Fruit fly (Drosophila melanogaster): ENCODE results near the gene CG3808.

CG3808 gene

dm6 chr3L:18995667-18996029 lies 4.8 kb downstream of the CG3808 start (continued):
- TF ChIP-seq trem (tag; optimal IDR thresholded peaks at IDR 0.05) (no peak), E2f2 (GFP tag; IDR thresholded peaks at IDR 0.05) (peak; percentile 56), gce (GFP tag; IDR thresholded peaks at IDR 0.05) (no peak), C15 (GFP tag; IDR thresholded peaks at IDR 0.05) (no peak), CG12299 (tag; optimal IDR thresholded peaks at IDR 0.05) (no peak), CG17328 (GFP tag; IDR thresholded peaks at IDR 0.05) (no peak), CG16779 (GFP tag; IDR thresholded peaks at IDR 0.05) (0 out of 2 replicates have a peak, but pooled peaks have one; percentile 57), amos (GFP tag; IDR thresholded peaks at IDR 0.05; ENCODE audit: partially characterized antibody) (peak; percentile 42; the same call in 1 of the 2 replicates), twi (tag; optimal IDR thresholded peaks at IDR 0.05) (no peak), ara (GFP tag; IDR thresholded peaks at IDR 0.05) (0 out of 2 replicates have a peak, but pooled peaks have one; percentile 25), CG7372 (GFP tag; IDR thresholded peaks at IDR 0.05) (peak; percentile 28; the same call in 1 of the 2 replicates), CG10462 (GFP tag; optimal IDR thresholded peaks at IDR 0.05) (no peak), cas (GFP tag; IDR thresholded peaks at IDR 0.05) (no peak), CG2875 (GFP tag; optimal IDR thresholded peaks at IDR 0.05) (no peak), fd3F (GFP tag; optimal IDR thresholded peaks at IDR 0.05) (no peak), Dp (GFP tag; optimal IDR thresholded peaks at IDR 0.05) (peak; percentile 21), CG7963 (GFP tag; IDR thresholded peaks at IDR 0.05; ENCODE audit: partially characterized antibody) (no peak), wdn (GFP tag; IDR thresholded peaks at IDR 0.05) (peak; percentile 77), abd-A (tag; optimal IDR thresholded peaks at IDR 0.05) (peak; percentile 13), CG13894 (tag; optimal IDR thresholded peaks at IDR 0.05) (peak; percentile 32), lola (GFP tag; optimal IDR thresholded peaks at IDR 0.05) (no peak), CG3838 (GFP tag; optimal IDR thresholded peaks at IDR 0.05) (no peak), CTCF (GFP tag; optimal IDR thresholded peaks at IDR 0.05) (peak; percentile 51), cg (GFP tag; optimal IDR thresholded peaks at IDR 0.05) (no peak), CG4282 (GFP tag; optimal IDR thresholded peaks at IDR 0.05) (no peak), CG18599 (GFP tag; optimal IDR thresholded peaks at IDR 0.05) (no peak), Gsc (GFP tag; IDR thresholded peaks at IDR 0.05) (no peak), ci (GFP tag; IDR thresholded peaks at IDR 0.05) (peak; percentile 15; the same call in 1 of the 3 replicates), CG13775 (GFP tag; optimal IDR thresholded peaks at IDR 0.05) (no peak), ind (GFP tag; optimal IDR thresholded peaks at IDR 0.05) (no peak), NK7.1 (GFP tag; optimal IDR thresholded peaks at IDR 0.05) (no peak), bowl (GFP tag; IDR thresholded peaks at IDR 0.05) (no peak), CG17385 (GFP tag; optimal IDR thresholded peaks at IDR 0.05) (no peak), chinmo (GFP tag; IDR thresholded peaks at IDR 0.05; ENCODE audit: partially characterized antibody) (peak; percentile 93; the same call in 3 of the 4 replicates), otp (GFP tag; IDR thresholded peaks at IDR 0.05) (0 out of 3 replicates have a peak, but pooled peaks have one; percentile 4), luna (GFP tag; optimal IDR thresholded peaks at IDR 0.05) (no peak), ranshi (GFP tag; IDR thresholded peaks at IDR 0.05) (no peak; the same call in 1 of the 2 replicates), seq (GFP tag; IDR thresholded peaks at IDR 0.05) (peak; percentile 13; the same call in 1 of the 2 replicates), CG12104 (GFP tag; optimal IDR thresholded peaks at IDR 0.05) (no peak), tgo (GFP tag; IDR thresholded peaks at IDR 0.05) (no peak), Ssrp (tag; optimal IDR thresholded peaks at IDR 0.05) (no peak)

- TF ChIP-seq CG9727 (GFP tag; optimal IDR thresholded peaks at IDR 0.05) (no peak), Camta (GFP tag; optimal IDR thresholded peaks at IDR 0.05) (no peak), hth (optimal IDR thresholded peaks at IDR 0.05) (no peak), btn (GFP tag; optimal IDR thresholded peaks at IDR 0.05) (no peak), Xrp1 (GFP tag; IDR thresholded peaks at IDR 0.05) (no peak), odd (GFP tag; optimal IDR thresholded peaks at IDR 0.05) (peak; percentile 6), CG10267 (tag; optimal IDR thresholded peaks at IDR 0.05) (no peak), CG12942 (GFP tag; optimal IDR thresholded peaks at IDR 0.05) (no peak), repo (GFP tag; optimal IDR thresholded peaks at IDR 0.05) (no peak), pros (GFP tag; optimal IDR thresholded peaks at IDR 0.05) (no peak), Fer1 (GFP tag; optimal IDR thresholded peaks at IDR 0.05) (peak; percentile 66), HLHmδ (GFP tag; optimal IDR thresholded peaks at IDR 0.05) (no peak), CG34422 (GFP tag; IDR thresholded peaks at IDR 0.05) (no peak; the same call in 2 of the 3 replicates), MBD-R2 (GFP tag; IDR thresholded peaks at IDR 0.05) (0 out of 2 replicates have a peak, but pooled peaks have one; percentile 12)
These were observed 5.9 kb downstream of the CG3808 start for dm6 chr3L:18994505-18994969.
